Fruit fly (Drosophila melanogaster) whole organism, embryonic: ENCODE measurements around the gene Targ1.
A peak's percentile ranks its signal among the peaks of the same experiment; 100 is the strongest.

Experiments
- CG13123 ChIP-seq: fragments of 200-800 bp; sonication (Bioruptor generic); optimal IDR thresholded peaks from 2 replicates; lab custom pipeline; 2016; ENCODE audit warnings: missing biosample characterization, missing genetic modification characterization
- CG13424 ChIP-seq: fragments of 200-800 bp; sonication (Bioruptor generic); optimal IDR thresholded peaks from 2 replicates; lab custom pipeline; 2019; ENCODE audit warnings: missing biosample characterization, mild to moderate bottlenecking, missing genetic modification characterization, moderate library complexity
- CG15601 ChIP-seq: fragments of 200-800 bp; sonication (Bioruptor generic); optimal IDR thresholded peaks from 3 replicates; lab custom pipeline; 2019; ENCODE audit warnings: missing biosample characterization, mild to moderate bottlenecking, missing genetic modification characterization, moderate library complexity
- CG1602 ChIP-seq: fragments of 200-800 bp; sonication (Bioruptor generic); optimal IDR thresholded peaks from 3 replicates; lab custom pipeline; 2016; ENCODE audit warnings: missing biosample characterization, missing genetic modification characterization
- CG16813 ChIP-seq: fragments of 200-800 bp; sonication (Bioruptor generic); IDR thresholded peaks from 3 replicates; pipeline ENCODE4 v1.3.6; 2022; ENCODE audit warnings: missing biosample characterization, missing genetic modification characterization; ENCODE audit not compliant: partially characterized antibody
- CG16815 ChIP-seq: fragments of 200-800 bp; sonication (Bioruptor generic); optimal IDR thresholded peaks from 3 replicates; lab custom pipeline; 2017; ENCODE audit warnings: missing biosample characterization, mild to moderate bottlenecking, missing genetic modification characterization
- CG17186 ChIP-seq: fragments of 200-800 bp; sonication (Bioruptor generic); optimal IDR thresholded peaks from 3 replicates; lab custom pipeline; 2017; ENCODE audit warnings: missing biosample characterization, missing genetic modification reagents, missing genetic modification characterization
- CG17359 ChIP-seq: fragments of 200-800 bp; sonication (Bioruptor generic); optimal IDR thresholded peaks from 3 replicates; lab custom pipeline; 2018; ENCODE audit warnings: missing biosample characterization, mild to moderate bottlenecking, missing genetic modification characterization, moderate library complexity
- CG18764 ChIP-seq: fragments of 200-800 bp; sonication (Bioruptor generic); optimal IDR thresholded peaks from 3 replicates; lab custom pipeline; 2016; ENCODE audit warnings: missing biosample characterization, missing genetic modification characterization
- CG31224 ChIP-seq: fragments of 200-800 bp; sonication (Bioruptor generic); IDR thresholded peaks from 2 replicates; pipeline ENCODE4 v1.3.6; 2022; ENCODE audit warnings: missing biosample characterization, missing genetic modification characterization
- CG33557 ChIP-seq: fragments of 200-800 bp; sonication (Bioruptor generic); optimal IDR thresholded peaks from 2 replicates; lab custom pipeline; 2019; ENCODE audit warnings: missing biosample characterization, mild to moderate bottlenecking, missing genetic modification characterization, moderate library complexity
- CG3726 ChIP-seq: fragments of 200-800 bp; sonication (Bioruptor generic); IDR thresholded peaks from 3 replicates; pipeline ENCODE4, ENCODE4 v1.3.6; 2022; ENCODE audit warnings: missing biosample characterization, missing genetic modification characterization
- CG4328 ChIP-seq: fragments of 200-800 bp; sonication (Bioruptor generic); optimal IDR thresholded peaks from 3 replicates; lab custom pipeline; 2017; ENCODE audit warnings: missing biosample characterization, missing genetic modification reagents, missing genetic modification characterization
- CG4404 ChIP-seq: fragments of 200-800 bp; sonication (Bioruptor generic); IDR thresholded peaks from 2 replicates; pipeline ENCODE4 v1.3.6; 2022; ENCODE audit warnings: missing biosample characterization, missing genetic modification characterization
- CG4424 ChIP-seq: fragments of 200-800 bp; sonication (Bioruptor generic); optimal IDR thresholded peaks from 3 replicates; lab custom pipeline; 2016; ENCODE audit warnings: missing biosample characterization, missing genetic modification characterization
- CG4730 ChIP-seq: fragments of 200-800 bp; sonication (Bioruptor generic); IDR thresholded peaks from 2 replicates; pipeline ENCODE4 v1.3.6; 2022; ENCODE audit warnings: missing biosample characterization, missing genetic modification characterization
- CG5180 ChIP-seq: fragments of 200-800 bp; sonication (Bioruptor generic); optimal IDR thresholded peaks from 3 replicates; lab custom pipeline; 2017; ENCODE audit warnings: missing biosample characterization, missing genetic modification characterization, mild to moderate bottlenecking, moderate library complexity, missing genetic modification reagents
- CG6272 ChIP-seq: fragments of 200-800 bp; sonication (Bioruptor generic); IDR thresholded peaks from 2 replicates; pipeline ENCODE4 v1.3.6; 2022; ENCODE audit warnings: missing biosample characterization, missing genetic modification characterization
- CG6765 ChIP-seq: fragments of 200-800 bp; sonication (Bioruptor generic); optimal IDR thresholded peaks from 3 replicates; lab custom pipeline; 2017; ENCODE audit warnings: missing biosample characterization, mild to moderate bottlenecking, missing genetic modification characterization
- Dfd ChIP-seq, 2 experiments: fragments of >200 bp; optimal IDR thresholded peaks; 2 replicates each; lab custom pipeline; 2017; ENCODE audit warnings: missing biosample characterization in 2 of 2, missing genetic modification characterization in 2 of 2
- Doc2 ChIP-seq: fragments of 200-800 bp; sonication (Bioruptor generic); IDR thresholded peaks from 2 replicates; pipeline ENCODE4 v1.3.6; 2022; ENCODE audit warnings: missing biosample characterization, missing genetic modification characterization
- Doc3 ChIP-seq: fragments of 200-800 bp; sonication (Bioruptor generic); IDR thresholded peaks from 3 replicates; pipeline ENCODE4 v1.3.6; 2022; ENCODE audit warnings: missing biosample characterization, missing genetic modification characterization; ENCODE audit not compliant: partially characterized antibody
- Dp ChIP-seq: fragments of 200-800 bp; sonication (Bioruptor generic); optimal IDR thresholded peaks from 2 replicates; lab custom pipeline; 2018; ENCODE audit warnings: missing biosample characterization, mild to moderate bottlenecking, missing genetic modification characterization, moderate library complexity
- Elba2 ChIP-seq: fragments of 200-800 bp; sonication (Bioruptor generic); optimal IDR thresholded peaks from 3 replicates; lab custom pipeline; 2016; ENCODE audit warnings: missing biosample characterization, missing genetic modification characterization
- H15 ChIP-seq: fragments of 200-800 bp; sonication (Bioruptor generic); IDR thresholded peaks from 3 replicates; pipeline ENCODE4 v1.3.6; 2022; ENCODE audit warnings: missing biosample characterization, missing genetic modification characterization
- HLH3B ChIP-seq: fragments of 200-800 bp; sonication (Bioruptor generic); IDR thresholded peaks from 2 replicates; pipeline ENCODE4 v1.3.6; 2022; ENCODE audit warnings: missing biosample characterization, missing genetic modification characterization
- Hey ChIP-seq: fragments of 200-800 bp; sonication (Bioruptor generic); optimal IDR thresholded peaks from 3 replicates; lab custom pipeline; 2018; ENCODE audit warnings: missing biosample characterization, mild to moderate bottlenecking, missing genetic modification characterization
- Kr ChIP-seq: fragments of 200-800 bp; sonication (Bioruptor generic); optimal IDR thresholded peaks from 2 replicates; lab custom pipeline; 2017; ENCODE audit warnings: missing biosample characterization, mild to moderate bottlenecking, missing genetic modification characterization
- Max ChIP-seq: fragments of 200-800 bp; sonication (Bioruptor generic); optimal IDR thresholded peaks from 2 replicates; lab custom pipeline; 2016; ENCODE audit warnings: missing biosample characterization, mild to moderate bottlenecking, missing genetic modification characterization
- Mes4 ChIP-seq: fragments of 200-800 bp; sonication (Bioruptor generic); optimal IDR thresholded peaks from 2 replicates; lab custom pipeline; 2016; ENCODE audit warnings: missing biosample characterization, missing genetic modification characterization
- Mrtf ChIP-seq: fragments of 200-800 bp; sonication (Bioruptor generic); IDR thresholded peaks from 3 replicates; pipeline ENCODE4 v1.3.6; 2022; ENCODE audit warnings: missing biosample characterization, missing genetic modification characterization
- Oli ChIP-seq: fragments of 200-800 bp; sonication (Bioruptor generic); optimal IDR thresholded peaks from 2 replicates; lab custom pipeline; 2018; ENCODE audit warnings: missing biosample characterization, mild to moderate bottlenecking, missing genetic modification characterization, moderate library complexity
- Ptx1 ChIP-seq: fragments of 200-800 bp; sonication (Bioruptor generic); IDR thresholded peaks from 2 replicates; pipeline ENCODE4 v1.3.6; 2022; ENCODE audit warnings: missing biosample characterization, missing genetic modification characterization
- Rx ChIP-seq: fragments of 200-800 bp; sonication (Bioruptor generic); IDR thresholded peaks from 2 replicates; pipeline ENCODE4 v1.3.6; 2022; ENCODE audit warnings: missing biosample characterization, missing genetic modification characterization
- amos ChIP-seq: fragments of 200-800 bp; sonication (Bioruptor generic); IDR thresholded peaks from 2 replicates; pipeline ENCODE4 v1.3.6; 2022; ENCODE audit warnings: missing biosample characterization, missing genetic modification characterization; ENCODE audit not compliant: partially characterized antibody
- btn ChIP-seq: fragments of 200-800 bp; sonication (Bioruptor generic); optimal IDR thresholded peaks from 2 replicates; lab custom pipeline; 2016; ENCODE audit warnings: missing biosample characterization, missing genetic modification characterization
- cg ChIP-seq: fragments of 200-800 bp; sonication (Bioruptor generic); optimal IDR thresholded peaks from 3 replicates; lab custom pipeline; 2019; ENCODE audit warnings: missing biosample characterization, mild to moderate bottlenecking, missing genetic modification characterization, moderate library complexity
- chn ChIP-seq: fragments of 200-800 bp; sonication (Bioruptor generic); optimal IDR thresholded peaks from 2 replicates; lab custom pipeline; 2016; ENCODE audit warnings: missing biosample characterization, missing genetic modification characterization
- ci ChIP-seq: fragments of 200-800 bp; sonication (Bioruptor generic); IDR thresholded peaks from 3 replicates; pipeline ENCODE4 v1.3.6; 2022; ENCODE audit warnings: missing biosample characterization, missing genetic modification characterization
- eyg ChIP-seq: fragments of 200-800 bp; sonication (Bioruptor generic); optimal IDR thresholded peaks from 3 replicates; lab custom pipeline; 2016; ENCODE audit warnings: missing biosample characterization, missing genetic modification characterization
- hbn ChIP-seq: fragments of 200-800 bp; sonication (Bioruptor generic); IDR thresholded peaks from 2 replicates; pipeline ENCODE4 v1.3.6; 2022; ENCODE audit warnings: missing biosample characterization, missing genetic modification characterization; ENCODE audit not compliant: partially characterized antibody
- kni ChIP-seq: fragments of 200-800 bp; sonication (Bioruptor generic); optimal IDR thresholded peaks from 3 replicates; lab custom pipeline; 2017; ENCODE audit warnings: mild to moderate bottlenecking, missing biosample characterization, missing genetic modification reagents, missing genetic modification characterization
- maf-S ChIP-seq: fragments of 200-800 bp; sonication (Bioruptor generic); optimal IDR thresholded peaks from 2 replicates; lab custom pipeline; 2016; ENCODE audit warnings: missing biosample characterization, missing genetic modification characterization
- nerfin-1 ChIP-seq: fragments of 200-800 bp; sonication (Bioruptor generic); optimal IDR thresholded peaks from 3 replicates; lab custom pipeline; 2019; ENCODE audit warnings: missing biosample characterization, mild to moderate bottlenecking, missing genetic modification characterization, moderate library complexity
- nerfin-2 ChIP-seq: fragments of 200-800 bp; sonication (Bioruptor generic); IDR thresholded peaks from 2 replicates; pipeline ENCODE4 v1.3.6; 2022; ENCODE audit warnings: missing biosample characterization, missing genetic modification characterization; ENCODE audit not compliant: partially characterized antibody
- oc ChIP-seq: fragments of 200-800 bp; sonication (Bioruptor generic); optimal IDR thresholded peaks from 2 replicates; lab custom pipeline; 2018; ENCODE audit warnings: missing biosample characterization, mild to moderate bottlenecking, missing genetic modification characterization, moderate library complexity
- pfk ChIP-seq: fragments of 200-800 bp; sonication (Bioruptor generic); optimal IDR thresholded peaks from 2 replicates; lab custom pipeline; 2018; ENCODE audit warnings: missing biosample characterization, mild to moderate bottlenecking, missing genetic modification characterization, moderate library complexity
- row ChIP-seq: fragments of 200-800 bp; sonication (Bioruptor generic); IDR thresholded peaks from 3 replicates; pipeline ENCODE4 v1.3.6; 2022; ENCODE audit warnings: missing biosample characterization, missing genetic modification characterization
- sens ChIP-seq: fragments of 200-800 bp; sonication (Bioruptor generic); peaks from one replicate; lab custom pipeline; 2016; ENCODE audit warnings: missing biosample characterization, missing genetic modification characterization
- sima ChIP-seq: fragments of 200-800 bp; sonication (Bioruptor generic); optimal IDR thresholded peaks from 2 replicates; lab custom pipeline; 2016; ENCODE audit warnings: missing biosample characterization, missing genetic modification characterization
- slbo ChIP-seq: fragments of 200-800 bp; sonication (Bioruptor generic); IDR thresholded peaks from 2 replicates; pipeline ENCODE4 v1.3.6; 2022; ENCODE audit warnings: missing biosample characterization, missing genetic modification characterization
- so ChIP-seq: fragments of 200-800 bp; sonication (Bioruptor generic); IDR thresholded peaks from 3 replicates; pipeline ENCODE4 v1.3.6; 2022; ENCODE audit warnings: missing biosample characterization, missing genetic modification characterization

Targ1 gene

dm6 chr3L:21196563-21196962 lies 6.1 kb downstream of the Targ1 start, which contains the start of the genes Targ3 and park (continued):
- TF ChIP-seq sima (no peak), CG4404 (GFP tag; lab: Robert Waterston, UW) (no peak), CG6272 (GFP tag; lab: Robert Waterston, UW) (0 out of 2 replicates have a peak, but pooled peaks have one; percentile 11), nerfin-1 (tag; lab: Kevin White, UChicago) (no peak), CG16815 (GFP tag; lab: Kevin White, UChicago) (no peak), pfk (no peak), CG15601 (tag; lab: Kevin White, UChicago) (no peak), eyg (GFP tag; lab: Kevin White, UChicago) (no peak), amos (GFP tag; lab: Robert Waterston, UW) (no peak; the same call in 1 of the 2 replicates), CG31224 (GFP tag; lab: Robert Waterston, UW) (no peak), Oli (no peak), maf-S (peak; percentile 13), Mrtf (GFP tag; lab: Robert Waterston, UW) (no peak), CG4424 (GFP tag; lab: Kevin White, UChicago) (no peak), so (GFP tag; lab: Robert Waterston, UW) (no peak), CG5180 (GFP tag; lab: Kevin White, UChicago) (no peak), Hey (tag; lab: Kevin White, UChicago) (no peak), slbo (GFP tag; lab: Robert Waterston, UW) (peak; percentile 71), CG6765 (GFP tag; lab: Kevin White, UChicago) (no peak), CG13424 (tag; lab: Kevin White, UChicago) (no peak), Max (no peak), CG4730 (no peak), CG3726 (no peak), CG16813 (GFP tag; lab: Robert Waterston, UW) (no peak), ci (GFP tag; lab: Robert Waterston, UW) (peak; percentile 64; the same call in 1 of the 3 replicates), row (peak; percentile 34; the same call in 1 of the 3 replicates), CG4328 (GFP tag; lab: Kevin White, UChicago) (no peak), Rx (GFP tag; lab: Robert Waterston, UW) (no peak), Doc2 (GFP tag; lab: Robert Waterston, UW) (no peak), kni (GFP tag; lab: Kevin White, UChicago) (no peak), Dp (peak; percentile 84), nerfin-2 (GFP tag; lab: Robert Waterston, UW) (no peak), oc (tag; lab: Kevin White, UChicago) (no peak), CG13123 (GFP tag; lab: Kevin White, UChicago) (peak; percentile 10), Doc3 (GFP tag; lab: Robert Waterston, UW) (0 out of 3 replicates have a peak, but pooled peaks have one; percentile 23), Kr (GFP tag; lab: Kevin White, UChicago) (no peak), CG1602 (no peak), HLH3B (GFP tag; lab: Robert Waterston, UW) (no peak), hbn (no peak), sens (peak; percentile 79), H15 (GFP tag; lab: Robert Waterston, UW) (no peak), CG18764 (GFP tag; lab: Kevin White, UChicago) (no peak), CG17186 (peak; percentile 76), CG17359 (tag; lab: Kevin White, UChicago) (no peak), Ptx1 (no peak), btn (GFP tag; lab: Kevin White, UChicago) (no peak), Elba2 (no peak), Mes4 (GFP tag; lab: Kevin White, UChicago) (peak; percentile 2), Dfd (GFP tag; optimal IDR thresholded peaks at IDR 0.05; lab: Kevin White, UChicago) (no peak), CG33557 (no peak), cg (no peak), chn (GFP tag; lab: Kevin White, UChicago) (no peak)
